Fruit fly (Drosophila melanogaster) Kc167 (cell line): ENCODE results near the gene CG4768.

Experiments used
- Myc ChIP-seq: fragments of >200 bp; optimal IDR thresholded peaks from 2 replicates; lab custom pipeline; 2017; ENCODE audit warnings: missing external identifiers
- Sin3A ChIP-seq: fragments of >200 bp; optimal IDR thresholded peaks from 2 replicates; lab custom pipeline; 2018; ENCODE audit warnings: missing external identifiers
- h ChIP-seq: fragments of >200 bp; optimal IDR thresholded peaks from 3 replicates; lab custom pipeline; 2018; ENCODE audit warnings: missing external identifiers
- insv ChIP-seq: fragments of >200 bp; optimal IDR thresholded peaks from 3 replicates; lab custom pipeline; 2018; ENCODE audit warnings: missing external identifiers
- psq ChIP-seq: fragments of >200 bp; optimal IDR thresholded peaks from 2 replicates; lab custom pipeline; 2017; ENCODE audit warnings: missing external identifiers
- ttk ChIP-seq: sonication (Bioruptor generic); optimal IDR thresholded peaks from 2 replicates; lab custom pipeline; 2017; ENCODE audit warnings: missing external identifiers

dm6 chrX:16813226-16813625 lies 21.3 kb downstream of the CG4768 start:
- no peak for TF ChIP-seq psq (lab: Kevin White, UChicago)
- no peak for TF ChIP-seq ttk (lab: Kevin White, UChicago)
- no peak for TF ChIP-seq Sin3A (lab: Kevin White, UChicago)
- TF ChIP-seq h (lab: Kevin White, UChicago): no peak
- no peak for TF ChIP-seq Myc
- TF ChIP-seq insv (lab: Kevin White, UChicago): no peak
